Worm (Caenorhabditis elegans): ENCODE data around the gene Y51A2B.16.

DNA sequence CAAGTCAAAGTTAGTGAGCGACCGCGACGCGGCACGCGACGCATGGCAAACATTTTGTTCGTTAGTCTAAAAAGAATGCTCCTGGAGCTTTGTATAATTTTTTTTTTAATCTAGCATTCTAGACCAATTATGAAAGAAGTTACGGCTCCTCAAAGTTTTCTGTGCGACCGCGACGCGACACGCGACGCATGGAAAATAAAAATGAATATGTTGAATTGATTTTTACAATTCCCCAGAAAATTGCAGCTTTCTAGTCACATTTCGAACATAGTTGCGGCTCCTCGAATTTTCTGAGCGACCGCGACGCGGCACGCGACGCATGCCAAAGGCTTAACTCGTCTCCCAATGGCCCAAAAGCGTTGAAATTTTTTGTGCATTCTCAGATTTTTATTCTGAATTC, 26.8 kb upstream of the Y51A2B.16 start, which contains the start of gene ZK262.4:
- TF ChIP-seq set-16 (GFP tag; IDR thresholded peaks at IDR 0.05) (no peak), daf-12 (tag; optimal IDR thresholded peaks at IDR 0.05) (no peak), dve-1 (tag; optimal IDR thresholded peaks at IDR 0.05; ENCODE audit: insufficient read depth) (no peak), snpc-4 (tag; optimal IDR thresholded peaks at IDR 0.05) (no peak), nhr-237 (tag; optimal IDR thresholded peaks at IDR 0.05) (no peak), lin-1 (GFP tag; IDR thresholded peaks at IDR 0.05) (no peak), dmd-9 (GFP tag; IDR thresholded peaks at IDR 0.05) (no peak), nhr-10 (tag; optimal IDR thresholded peaks at IDR 0.05) (no peak), tag-97 (GFP tag; IDR thresholded peaks at IDR 0.05) (no peak), nhr-6 (tag; optimal IDR thresholded peaks at IDR 0.05) (no peak)
